Fruit fly (Drosophila melanogaster) whole organism, embryonic: ENCODE measurements around the gene mon2.

Experiments
- Aef1 ChIP-seq: fragments of 200-800 bp; sonication (Bioruptor generic); IDR thresholded peaks from 3 replicates; pipeline ENCODE4 v1.3.6; 2022; ENCODE audit warnings: missing biosample characterization, missing genetic modification characterization
- CG10147 ChIP-seq: fragments of 200-800 bp; sonication (Bioruptor generic); optimal IDR thresholded peaks from 2 replicates; lab custom pipeline; 2019; ENCODE audit warnings: missing biosample characterization, mild to moderate bottlenecking, missing genetic modification characterization, moderate library complexity
- CG11247 ChIP-seq: fragments of 200-800 bp; sonication (Bioruptor generic); IDR thresholded peaks from 2 replicates; pipeline ENCODE4 v1.3.6; 2022; ENCODE audit warnings: missing biosample characterization, missing genetic modification characterization
- CG11723 ChIP-seq: fragments of 200-800 bp; sonication (Bioruptor generic); optimal IDR thresholded peaks from 2 replicates; lab custom pipeline; 2017; ENCODE audit warnings: missing biosample characterization, mild to moderate bottlenecking, missing genetic modification characterization
- CG12155 ChIP-seq: fragments of 200-800 bp; sonication (Bioruptor generic); optimal IDR thresholded peaks from 3 replicates; lab custom pipeline; 2016; ENCODE audit warnings: missing biosample characterization, missing genetic modification characterization
- CG13296 ChIP-seq: fragments of 200-800 bp; sonication (Bioruptor generic); optimal IDR thresholded peaks from 3 replicates; lab custom pipeline; 2018; ENCODE audit warnings: missing biosample characterization, mild to moderate bottlenecking, missing genetic modification characterization
- CG14441 ChIP-seq: fragments of 200-800 bp; sonication (Bioruptor generic); IDR thresholded peaks from 2 replicates; pipeline ENCODE4 v1.3.6; 2022; ENCODE audit warnings: missing biosample characterization, missing genetic modification characterization
- CG15269 ChIP-seq: fragments of 200-800 bp; sonication (Bioruptor generic); optimal IDR thresholded peaks from 2 replicates; lab custom pipeline; 2018; ENCODE audit warnings: missing biosample characterization, mild to moderate bottlenecking, missing genetic modification characterization, moderate library complexity
- CG15479 ChIP-seq: fragments of 200-800 bp; sonication (Bioruptor generic); optimal IDR thresholded peaks from 3 replicates; lab custom pipeline; 2019; ENCODE audit warnings: missing biosample characterization, mild to moderate bottlenecking, missing genetic modification characterization, moderate library complexity
- CG15696 ChIP-seq: fragments of 200-800 bp; sonication (Bioruptor generic); optimal IDR thresholded peaks from 2 replicates; lab custom pipeline; 2019; ENCODE audit warnings: missing biosample characterization, mild to moderate bottlenecking, missing genetic modification characterization, moderate library complexity
- CG1602 ChIP-seq: fragments of 200-800 bp; sonication (Bioruptor generic); optimal IDR thresholded peaks from 3 replicates; lab custom pipeline; 2016; ENCODE audit warnings: missing biosample characterization, missing genetic modification characterization
- CG1603 ChIP-seq: fragments of 200-800 bp; sonication (Bioruptor generic); optimal IDR thresholded peaks from 2 replicates; lab custom pipeline; 2019; ENCODE audit warnings: missing biosample characterization, mild to moderate bottlenecking, missing genetic modification characterization, moderate library complexity
- CG16863 ChIP-seq: fragments of 200-800 bp; sonication (Bioruptor generic); optimal IDR thresholded peaks from 3 replicates; lab custom pipeline; 2016; ENCODE audit warnings: missing biosample characterization, missing genetic modification characterization
- CG31365 ChIP-seq: fragments of 200-800 bp; sonication (Bioruptor generic); optimal IDR thresholded peaks from 2 replicates; lab custom pipeline; 2018; ENCODE audit warnings: missing biosample characterization, mild to moderate bottlenecking, missing genetic modification characterization
- CG34422 ChIP-seq: fragments of 200-800 bp; sonication (Bioruptor generic); IDR thresholded peaks from 3 replicates; pipeline ENCODE4 v1.3.6; 2022; ENCODE audit warnings: missing biosample characterization, missing genetic modification characterization
- CG3726 ChIP-seq: fragments of 200-800 bp; sonication (Bioruptor generic); IDR thresholded peaks from 3 replicates; pipeline ENCODE4, ENCODE4 v1.3.6; 2022; ENCODE audit warnings: missing biosample characterization, missing genetic modification characterization
- CG43689 ChIP-seq: fragments of 200-800 bp; sonication (Bioruptor generic); IDR thresholded peaks from 2 replicates; pipeline ENCODE4 v1.3.6; 2022; ENCODE audit warnings: missing biosample characterization, missing genetic modification characterization
- CG4424 ChIP-seq: fragments of 200-800 bp; sonication (Bioruptor generic); optimal IDR thresholded peaks from 3 replicates; lab custom pipeline; 2016; ENCODE audit warnings: missing biosample characterization, missing genetic modification characterization
- CG7372 ChIP-seq: fragments of 200-800 bp; sonication (Bioruptor generic); IDR thresholded peaks from 2 replicates; pipeline ENCODE4 v1.3.6; 2022; ENCODE audit warnings: missing biosample characterization, missing genetic modification characterization
- CG8281 ChIP-seq: fragments of 200-800 bp; sonication (Bioruptor generic); optimal IDR thresholded peaks from 2 replicates; lab custom pipeline; 2018; ENCODE audit warnings: missing biosample characterization, mild to moderate bottlenecking, missing genetic modification characterization, moderate library complexity
- CG9876 ChIP-seq: fragments of 200-800 bp; sonication (Bioruptor generic); optimal IDR thresholded peaks from 2 replicates; lab custom pipeline; 2016; ENCODE audit warnings: missing biosample characterization, missing genetic modification characterization
- CHES-1-like ChIP-seq: fragments of 200-800 bp; sonication (Bioruptor generic); optimal IDR thresholded peaks from 2 replicates; lab custom pipeline; 2016; ENCODE audit warnings: missing biosample characterization, missing genetic modification characterization
- Camta ChIP-seq: fragments of 200-800 bp; sonication (Bioruptor generic); optimal IDR thresholded peaks from 2 replicates; lab custom pipeline; 2016; ENCODE audit warnings: missing biosample characterization, missing genetic modification characterization
- CrebB ChIP-seq: fragments of 200-800 bp; sonication (Bioruptor generic); optimal IDR thresholded peaks from 3 replicates; lab custom pipeline; 2018; ENCODE audit warnings: missing biosample characterization, mild to moderate bottlenecking, missing genetic modification characterization
- Dad ChIP-seq: fragments of 200-800 bp; sonication (Bioruptor generic); optimal IDR thresholded peaks from 3 replicates; lab custom pipeline; 2016; ENCODE audit warnings: missing biosample characterization, missing genetic modification characterization
- Dbx ChIP-seq: fragments of 200-800 bp; sonication (Bioruptor generic); IDR thresholded peaks from 3 replicates; pipeline ENCODE4 v1.3.6; 2022; ENCODE audit warnings: missing biosample characterization, missing genetic modification characterization
- Gsc ChIP-seq: fragments of 200-800 bp; sonication (Bioruptor generic); IDR thresholded peaks from 2 replicates; pipeline ENCODE4 v1.3.6; 2022; ENCODE audit warnings: missing biosample characterization, missing genetic modification characterization
- Lpt ChIP-seq: fragments of >200 bp; optimal IDR thresholded peaks from 2 replicates; lab custom pipeline; 2018; ENCODE audit warnings: missing biosample characterization, missing genetic modification characterization
- NC2β ChIP-seq: fragments of 200-800 bp; sonication (Bioruptor generic); optimal IDR thresholded peaks from 2 replicates; lab custom pipeline; 2016; ENCODE audit warnings: missing biosample characterization, missing genetic modification characterization
- Nf-YB ChIP-seq: fragments of 200-800 bp; sonication (Bioruptor generic); optimal IDR thresholded peaks from 3 replicates; lab custom pipeline; 2019; ENCODE audit warnings: missing biosample characterization, mild to moderate bottlenecking, missing genetic modification characterization, moderate library complexity
- Scr ChIP-seq: fragments of 200-800 bp; sonication (Bioruptor generic); IDR thresholded peaks from 2 replicates; pipeline ENCODE4 v1.3.6; 2022; ENCODE audit warnings: missing biosample characterization, missing genetic modification characterization; ENCODE audit not compliant: partially characterized antibody
- Xrp1 ChIP-seq: fragments of 200-800 bp; sonication (Bioruptor generic); IDR thresholded peaks from 2 replicates; pipeline ENCODE4 v1.3.6; 2022; ENCODE audit warnings: missing biosample characterization, missing genetic modification characterization
- az2 ChIP-seq: fragments of 200-800 bp; sonication (Bioruptor generic); optimal IDR thresholded peaks from 3 replicates; lab custom pipeline; 2016; ENCODE audit warnings: missing biosample characterization, missing genetic modification characterization
- bab2 ChIP-seq: fragments of 200-800 bp; sonication (Bioruptor generic); optimal IDR thresholded peaks from 2 replicates; lab custom pipeline; 2016; ENCODE audit warnings: missing biosample characterization, missing genetic modification characterization
- br ChIP-seq: fragments of >200 bp; optimal IDR thresholded peaks from 2 replicates; lab custom pipeline; 2017
- crol ChIP-seq: fragments of 200-800 bp; sonication (Bioruptor generic); IDR thresholded peaks from 2 replicates; pipeline ENCODE4 v1.3.6; 2022; ENCODE audit warnings: missing biosample characterization, missing genetic modification characterization
- hb ChIP-seq: fragments of 200-800 bp; sonication (Bioruptor generic); IDR thresholded peaks from 3 replicates; pipeline ENCODE4 v1.3.6; 2022; ENCODE audit warnings: missing biosample characterization, missing genetic modification characterization; ENCODE audit not compliant: partially characterized antibody
- luna ChIP-seq: fragments of 200-800 bp; sonication (Bioruptor generic); optimal IDR thresholded peaks from 2 replicates; lab custom pipeline; 2016; ENCODE audit warnings: missing biosample characterization, missing genetic modification characterization
- maf-S ChIP-seq: fragments of 200-800 bp; sonication (Bioruptor generic); optimal IDR thresholded peaks from 2 replicates; lab custom pipeline; 2016; ENCODE audit warnings: missing biosample characterization, missing genetic modification characterization
- nerfin-1 ChIP-seq: fragments of 200-800 bp; sonication (Bioruptor generic); optimal IDR thresholded peaks from 3 replicates; lab custom pipeline; 2019; ENCODE audit warnings: missing biosample characterization, mild to moderate bottlenecking, missing genetic modification characterization, moderate library complexity
- nerfin-2 ChIP-seq: fragments of 200-800 bp; sonication (Bioruptor generic); IDR thresholded peaks from 2 replicates; pipeline ENCODE4 v1.3.6; 2022; ENCODE audit warnings: missing biosample characterization, missing genetic modification characterization; ENCODE audit not compliant: partially characterized antibody
- pfk ChIP-seq: fragments of 200-800 bp; sonication (Bioruptor generic); optimal IDR thresholded peaks from 2 replicates; lab custom pipeline; 2018; ENCODE audit warnings: missing biosample characterization, mild to moderate bottlenecking, missing genetic modification characterization, moderate library complexity
- pho ChIP-seq: fragments of 200-800 bp; sonication (Bioruptor generic); optimal IDR thresholded peaks from 2 replicates; lab custom pipeline; 2016; ENCODE audit warnings: missing biosample characterization, missing genetic modification characterization
- row ChIP-seq: fragments of 200-800 bp; sonication (Bioruptor generic); IDR thresholded peaks from 3 replicates; pipeline ENCODE4 v1.3.6; 2022; ENCODE audit warnings: missing biosample characterization, missing genetic modification characterization
- salm ChIP-seq: fragments of 200-800 bp; sonication (Bioruptor generic); optimal IDR thresholded peaks from 2 replicates; lab custom pipeline; 2018; ENCODE audit warnings: missing biosample characterization, mild to moderate bottlenecking, missing genetic modification characterization
- seq ChIP-seq: fragments of 200-800 bp; sonication (Bioruptor generic); IDR thresholded peaks from 2 replicates; pipeline ENCODE4 v1.3.6; 2022; ENCODE audit warnings: missing biosample characterization, missing genetic modification characterization
- ssp ChIP-seq: fragments of 200-800 bp; sonication (Bioruptor generic); IDR thresholded peaks from 2 replicates; pipeline ENCODE4 v1.3.6; 2022; ENCODE audit warnings: missing biosample characterization, missing genetic modification characterization
- tap ChIP-seq: fragments of 200-800 bp; optimal IDR thresholded peaks from 3 replicates; lab custom pipeline; 2019; ENCODE audit warnings: missing biosample characterization, mild to moderate bottlenecking, missing genetic modification characterization, moderate library complexity
- tio ChIP-seq: fragments of 200-800 bp; sonication (Bioruptor generic); optimal IDR thresholded peaks from 2 replicates; lab custom pipeline; 2017; ENCODE audit warnings: missing biosample characterization, missing genetic modification characterization, inconsistent platforms
- wor ChIP-seq: fragments of 200-800 bp; sonication (Bioruptor generic); IDR thresholded peaks from 2 replicates; pipeline ENCODE4 v1.3.6; 2022; ENCODE audit warnings: missing biosample characterization, missing genetic modification characterization

mon2 gene

dm6 chr2L:8081640-8082485, 41.9 kb downstream of the mon2 start (continued):
- TF ChIP-seq maf-S (GFP tag; lab: Kevin White, UChicago) (peak; percentile 37), Camta (peak; percentile 13), Gsc (no peak), hb (no peak), NC2β (GFP tag; lab: Kevin White, UChicago) (peak; percentile 44), pfk (GFP tag; lab: Kevin White, UChicago) (peak; percentile 70), CG31365 (tag; lab: Kevin White, UChicago) (no peak), CG10147 (GFP tag; lab: Kevin White, UChicago) (no peak), crol (GFP tag; lab: Robert Waterston, UW) (peak; percentile 42; the same call in 1 of the 2 replicates), nerfin-1 (tag; lab: Kevin White, UChicago) (peak; percentile 58), CG15696 (tag; lab: Kevin White, UChicago) (peak; percentile 84), Scr (GFP tag; lab: Robert Waterston, UW) (0 out of 2 replicates have a peak, but pooled peaks have one; percentile 35), CG16863 (peak; percentile 43), CG4424 (GFP tag; lab: Kevin White, UChicago) (peak; percentile 64), CG34422 (GFP tag; lab: Robert Waterston, UW) (no peak), Xrp1 (GFP tag; lab: Robert Waterston, UW) (peak; percentile 81), CHES-1-like (peak; percentile 22), CG7372 (GFP tag; lab: Robert Waterston, UW) (no peak; the same call in none of the 2 replicates), CrebB (tag; lab: Kevin White, UChicago) (peak; percentile 43), pho (GFP tag; lab: Kevin White, UChicago) (peak; percentile 13), Lpt (GFP tag; lab: Kevin White, UChicago) (no peak), Nf-YB (GFP tag; lab: Kevin White, UChicago) (peak; percentile 72), CG12155 (peak; percentile 68), CG13296 (GFP tag; lab: Kevin White, UChicago) (no peak), CG11723 (peak; percentile 70), salm (tag; lab: Kevin White, UChicago) (peak; percentile 73), CG11247 (peak; percentile 68), CG15269 (peak; percentile 87), seq (GFP tag; lab: Robert Waterston, UW) (peak; percentile 85), nerfin-2 (no peak), CG9876 (no peak), az2 (GFP tag; lab: Kevin White, UChicago) (peak; percentile 87), ssp (GFP tag; lab: Robert Waterston, UW) (peak; percentile 79), tap (tag; lab: Kevin White, UChicago) (no peak), wor (GFP tag; lab: Robert Waterston, UW) (peak; percentile 87), CG8281 (tag; lab: Kevin White, UChicago) (peak; percentile 12), Dad (GFP tag; lab: Kevin White, UChicago) (no peak), row (peak; percentile 86), bab2 (no peak), CG1602 (GFP tag; lab: Kevin White, UChicago) (peak; percentile 84), Aef1 (no peak), CG14441 (no peak), CG15479 (peak; percentile 97), tio (GFP tag; lab: Kevin White, UChicago) (peak; percentile 88), CG1603 (tag; lab: Kevin White, UChicago) (peak; percentile 14), Dbx (GFP tag; lab: Robert Waterston, UW) (peak; percentile 85), luna (GFP tag; lab: Kevin White, UChicago) (no peak), CG3726 (peak; percentile 50; the same call in 1 of the 3 replicates), CG43689 (GFP tag; lab: Robert Waterston, UW) (peak; percentile 48; the same call in 1 of the 2 replicates), br (lab: Kevin White, UChicago) (no peak)
